Worm (Caenorhabditis elegans): Measurements from ENCODE around the gene K07H8.7.

Gene K07H8.7

ce11 chrIV:8236502-8236901 is 23.3 kb downstream of the K07H8.7 start, which contains the start of gene nhr-66:
Gene nhr-66 (minus strand): TSS chrIV:8236602.
- TF ChIP-seq unc-62 (GFP tag; optimal IDR thresholded peaks at IDR 0.05) = no peak

- no peak for TF ChIP-seq unc-62 (GFP tag; optimal IDR thresholded peaks at IDR 0.05)
Measured at ce11 chrIV:8235114-8235686, 24.6 kb downstream of the K07H8.7 start.

- TF ChIP-seq unc-62 (GFP tag; optimal IDR thresholded peaks at IDR 0.05) = no peak
Measured at ce11 chrIV:8234088-8234496, 25.7 kb downstream of the K07H8.7 start.

ce11 chrIV:8233268-8233667 is 26.5 kb downstream of the K07H8.7 start:
- no peak for TF ChIP-seq unc-62 (GFP tag; optimal IDR thresholded peaks at IDR 0.05)

ce11 chrIV:8232428-8232827 is 27.4 kb downstream of the K07H8.7 start:
- no peak for TF ChIP-seq unc-62 (GFP tag; optimal IDR thresholded peaks at IDR 0.05)

ce11 chrIV:8229523-8229922 is 30.3 kb downstream of the K07H8.7 start:
- TF ChIP-seq unc-62 (GFP tag; optimal IDR thresholded peaks at IDR 0.05) = no peak

ce11 chrIV:8226474-8226873 is 33.3 kb downstream of the K07H8.7 start:
- no peak for TF ChIP-seq unc-62 (GFP tag; optimal IDR thresholded peaks at IDR 0.05)

ce11 chrIV:8225357-8225756 is 34.4 kb downstream of the K07H8.7 start, which contains the start of gene serp-1.2:
Gene serp-1.2 (plus strand): TSS chrIV:8225674.
- TF ChIP-seq unc-62 (GFP tag; optimal IDR thresholded peaks at IDR 0.05) = no peak

ce11 chrIV:8223055-8223454 is 36.7 kb downstream of the K07H8.7 start:
- TF ChIP-seq unc-62 (GFP tag; optimal IDR thresholded peaks at IDR 0.05) = no peak

- no peak for TF ChIP-seq unc-62 (GFP tag; optimal IDR thresholded peaks at IDR 0.05)
Measured at ce11 chrIV:8221946-8222345, 37.9 kb downstream of the K07H8.7 start, which contains the start of gene gpx-6. Gene gpx-6 (plus strand): TSS chrIV:8222202.

ce11 chrIV:8219987-8220386 is 39.8 kb downstream of the K07H8.7 start, which contains the start of gene ocr-2:
Gene ocr-2 (minus strand): TSS chrIV:8220087.
- no peak for TF ChIP-seq unc-62 (GFP tag; optimal IDR thresholded peaks at IDR 0.05)

ce11 chrIV:8211747-8212146 is 48.1 kb downstream of the K07H8.7 start, which contains the start of gene C07G1.7:
Gene C07G1.7 (minus strand): TSS chrIV:8211847.
- TF ChIP-seq unc-62 (GFP tag; optimal IDR thresholded peaks at IDR 0.05) = no peak

- no peak for TF ChIP-seq unc-62 (GFP tag; optimal IDR thresholded peaks at IDR 0.05)
Measured at ce11 chrIV:8210300-8210699, 49.5 kb downstream of the K07H8.7 start, which contains the start of gene C07G1.6. Gene C07G1.6 (minus strand): TSS chrIV:8210400.
